Worm (Caenorhabditis elegans): ENCODE results near the gene lgc-28.

- TF ChIP-seq ama-1 (optimal IDR thresholded peaks at IDR 0.05) (no peak), aly-1 (tag; optimal IDR thresholded peaks at IDR 0.05) (no peak), tbx-37 (GFP tag; conservative IDR thresholded peaks at IDR 0.05) (no peak), hmbx-1 (tag; optimal IDR thresholded peaks at IDR 0.05) (no peak), tbx-11 (GFP tag; IDR thresholded peaks at IDR 0.05) (no peak), scrt-1 (GFP tag; IDR thresholded peaks at IDR 0.05) (no peak), F13C5.2 (tag; optimal IDR thresholded peaks at IDR 0.05) (no peak), hnd-1 (tag; optimal IDR thresholded peaks at IDR 0.05) (no peak), ceh-13 (GFP tag; optimal IDR thresholded peaks at IDR 0.05) (no peak), sea-1 (GFP tag; conservative IDR thresholded peaks at IDR 0.05) (no peak), hmg-4 (GFP tag; optimal IDR thresholded peaks at IDR 0.05) (no peak), ceh-36 (tag; optimal IDR thresholded peaks at IDR 0.05) (no peak), flt-1 (GFP tag; IDR thresholded peaks at IDR 0.05) (no peak)
Observed at ce11 chrII:2624792-2625191, at the start of gene lgc-28.

Data from whole organism, early embryonic.